Fruit fly (Drosophila melanogaster) whole organism, embryonic: ENCODE results near the gene CG14015.

Experiments
- CG10267 ChIP-seq: fragments of 200-800 bp; sonication (Bioruptor generic); optimal IDR thresholded peaks from 2 replicates; lab custom pipeline; 2018; ENCODE audit warnings: missing biosample characterization, mild to moderate bottlenecking, missing genetic modification characterization, moderate library complexity
- CG10321 ChIP-seq: fragments of 200-800 bp; sonication (Bioruptor generic); IDR thresholded peaks from 2 replicates; pipeline ENCODE4 v1.3.6; 2022; ENCODE audit warnings: missing biosample characterization, missing genetic modification characterization
- CG11504 ChIP-seq: fragments of 200-800 bp; sonication (Bioruptor generic); optimal IDR thresholded peaks from 3 replicates; lab custom pipeline; 2019; ENCODE audit warnings: missing biosample characterization, mild to moderate bottlenecking, missing genetic modification characterization, moderate library complexity
- CG12299 ChIP-seq: fragments of 200-800 bp; sonication (Bioruptor generic); optimal IDR thresholded peaks from 2 replicates; lab custom pipeline; 2018; ENCODE audit warnings: missing biosample characterization, mild to moderate bottlenecking, missing genetic modification characterization
- CG13775 ChIP-seq: fragments of 200-800 bp; sonication (Bioruptor generic); optimal IDR thresholded peaks from 3 replicates; lab custom pipeline; 2017; ENCODE audit warnings: missing biosample characterization, mild to moderate bottlenecking, missing genetic modification characterization
- CG14441 ChIP-seq: fragments of 200-800 bp; sonication (Bioruptor generic); IDR thresholded peaks from 2 replicates; pipeline ENCODE4 v1.3.6; 2022; ENCODE audit warnings: missing biosample characterization, missing genetic modification characterization
- CG14667 ChIP-seq: fragments of 200-800 bp; sonication (Bioruptor generic); IDR thresholded peaks from 2 replicates; pipeline ENCODE4 v1.3.6; 2022; ENCODE audit warnings: missing biosample characterization, missing genetic modification characterization
- CG1602 ChIP-seq: fragments of 200-800 bp; sonication (Bioruptor generic); optimal IDR thresholded peaks from 3 replicates; lab custom pipeline; 2016; ENCODE audit warnings: missing biosample characterization, missing genetic modification characterization
- CG18619 ChIP-seq: fragments of 200-800 bp; sonication (Bioruptor generic); optimal IDR thresholded peaks from 3 replicates; lab custom pipeline; 2017; ENCODE audit warnings: missing biosample characterization, mild to moderate bottlenecking, missing genetic modification characterization
- CG2199 ChIP-seq: fragments of 200-800 bp; sonication (Bioruptor generic); IDR thresholded peaks from 3 replicates; pipeline ENCODE4 v1.3.6; 2022; ENCODE audit warnings: missing biosample characterization, missing genetic modification characterization
- CG33213 ChIP-seq: fragments of 200-800 bp; sonication (Bioruptor generic); optimal IDR thresholded peaks from 3 replicates; lab custom pipeline; 2016; ENCODE audit warnings: missing biosample characterization, missing genetic modification characterization
- CG3407 ChIP-seq: fragments of 200-800 bp; sonication (Bioruptor generic); optimal IDR thresholded peaks from 2 replicates; lab custom pipeline; 2018; ENCODE audit warnings: missing biosample characterization, mild to moderate bottlenecking, missing genetic modification characterization
- CG5953 ChIP-seq: fragments of 200-800 bp; sonication (Bioruptor generic); IDR thresholded peaks from 2 replicates; pipeline ENCODE4 v1.3.6; 2022; ENCODE audit warnings: missing biosample characterization, missing genetic modification characterization
- CG7271 ChIP-seq: fragments of 200-800 bp; sonication (Bioruptor generic); optimal IDR thresholded peaks from 2 replicates; lab custom pipeline; 2018; ENCODE audit warnings: missing biosample characterization, mild to moderate bottlenecking, missing genetic modification characterization, moderate library complexity
- CG7357 ChIP-seq: fragments of 200-800 bp; sonication (Bioruptor generic); IDR thresholded peaks from 3 replicates; pipeline ENCODE4 v1.3.6; 2022; ENCODE audit warnings: missing biosample characterization, missing genetic modification characterization
- CG7928 ChIP-seq: fragments of 200-800 bp; sonication (Bioruptor generic); optimal IDR thresholded peaks from 2 replicates; lab custom pipeline; 2017; ENCODE audit warnings: missing biosample characterization, mild to moderate bottlenecking, missing genetic modification characterization
- CG7963 ChIP-seq: fragments of 200-800 bp; sonication (Bioruptor generic); IDR thresholded peaks from 3 replicates; pipeline ENCODE4 v1.3.6; 2022; ENCODE audit warnings: missing biosample characterization, missing genetic modification characterization; ENCODE audit not compliant: partially characterized antibody
- CHES-1-like ChIP-seq: fragments of 200-800 bp; sonication (Bioruptor generic); optimal IDR thresholded peaks from 2 replicates; lab custom pipeline; 2016; ENCODE audit warnings: missing biosample characterization, missing genetic modification characterization
- Deaf1 ChIP-seq: fragments of 200-800 bp; optimal IDR thresholded peaks from 3 replicates; lab custom pipeline; 2019; ENCODE audit warnings: missing biosample characterization, mild to moderate bottlenecking, missing genetic modification characterization, moderate library complexity
- Elba2 ChIP-seq: fragments of 200-800 bp; sonication (Bioruptor generic); optimal IDR thresholded peaks from 3 replicates; lab custom pipeline; 2016; ENCODE audit warnings: missing biosample characterization, missing genetic modification characterization
- Ets65A ChIP-seq: fragments of 200-800 bp; sonication (Bioruptor generic); peaks from one replicate; lab custom pipeline; 2016; ENCODE audit warnings: missing biosample characterization, missing genetic modification characterization
- Fer2 ChIP-seq: fragments of 200-800 bp; sonication (Bioruptor generic); optimal IDR thresholded peaks from 2 replicates; lab custom pipeline; 2018; ENCODE audit warnings: missing biosample characterization, mild to moderate bottlenecking, missing genetic modification characterization, moderate library complexity
- Gsc ChIP-seq: fragments of 200-800 bp; sonication (Bioruptor generic); IDR thresholded peaks from 2 replicates; pipeline ENCODE4 v1.3.6; 2022; ENCODE audit warnings: missing biosample characterization, missing genetic modification characterization
- Hr39 ChIP-seq: fragments of >200 bp; optimal IDR thresholded peaks from 2 replicates; lab custom pipeline; 2017
- Kr ChIP-seq: fragments of 200-800 bp; sonication (Bioruptor generic); optimal IDR thresholded peaks from 2 replicates; lab custom pipeline; 2017; ENCODE audit warnings: missing biosample characterization, mild to moderate bottlenecking, missing genetic modification characterization
- Med ChIP-seq: fragments of 200-800 bp; sonication (Bioruptor generic); peaks from one replicate; lab custom pipeline; 2016; ENCODE audit warnings: missing biosample characterization, missing genetic modification characterization, mild to moderate bottlenecking, inconsistent platforms, moderate library complexity
- Optix ChIP-seq: fragments of 200-800 bp; sonication (Bioruptor generic); IDR thresholded peaks from 3 replicates; pipeline ENCODE4 v1.3.6; 2022; ENCODE audit warnings: missing biosample characterization, missing genetic modification characterization
- Ptx1 ChIP-seq: fragments of 200-800 bp; sonication (Bioruptor generic); IDR thresholded peaks from 2 replicates; pipeline ENCODE4 v1.3.6; 2022; ENCODE audit warnings: missing biosample characterization, missing genetic modification characterization
- Ravus ChIP-seq: fragments of 200-800 bp; sonication (Bioruptor generic); IDR thresholded peaks from 2 replicates; pipeline ENCODE4 v1.3.6; 2022; ENCODE audit warnings: missing biosample characterization, missing genetic modification characterization
- aop ChIP-seq: fragments of 200-800 bp; sonication (Bioruptor generic); IDR thresholded peaks from 2 replicates; pipeline ENCODE4 v1.3.6; 2022; ENCODE audit warnings: missing biosample characterization, missing genetic modification characterization
- ara ChIP-seq: fragments of 200-800 bp; sonication (Bioruptor generic); IDR thresholded peaks from 2 replicates; pipeline ENCODE4 v1.3.6; 2022; ENCODE audit warnings: missing biosample characterization, missing genetic modification characterization
- br ChIP-seq: fragments of >200 bp; optimal IDR thresholded peaks from 2 replicates; lab custom pipeline; 2017
- dmrt11E ChIP-seq: fragments of 200-800 bp; sonication (Bioruptor generic); optimal IDR thresholded peaks from 3 replicates; lab custom pipeline; 2018; ENCODE audit warnings: missing biosample characterization, mild to moderate bottlenecking, missing genetic modification characterization, moderate library complexity
- ftz-f1 ChIP-seq: fragments of 200-800 bp; sonication (Bioruptor generic); optimal IDR thresholded peaks from 2 replicates; lab custom pipeline; 2016; ENCODE audit warnings: missing biosample characterization, missing genetic modification characterization
- her ChIP-seq: fragments of 200-800 bp; sonication (Bioruptor generic); optimal IDR thresholded peaks from 2 replicates; lab custom pipeline; 2016; ENCODE audit warnings: missing biosample characterization, missing genetic modification characterization
- kah ChIP-seq: fragments of 200-800 bp; sonication (Bioruptor generic); optimal IDR thresholded peaks from 2 replicates; lab custom pipeline; 2018; ENCODE audit warnings: missing biosample characterization, mild to moderate bottlenecking, missing genetic modification characterization
- ken ChIP-seq: fragments of 200-800 bp; sonication (Bioruptor generic); IDR thresholded peaks from 3 replicates; pipeline ENCODE4 v1.3.6; 2022; ENCODE audit warnings: missing biosample characterization, missing genetic modification characterization
- kni ChIP-seq: fragments of 200-800 bp; sonication (Bioruptor generic); optimal IDR thresholded peaks from 3 replicates; lab custom pipeline; 2017; ENCODE audit warnings: mild to moderate bottlenecking, missing biosample characterization, missing genetic modification reagents, missing genetic modification characterization
- knrl ChIP-seq: fragments of 200-800 bp; sonication (Bioruptor generic); IDR thresholded peaks from 3 replicates; pipeline ENCODE4 v1.3.6; 2022; ENCODE audit warnings: missing biosample characterization, missing genetic modification characterization; ENCODE audit not compliant: partially characterized antibody
- nom ChIP-seq: fragments of 200-800 bp; sonication (Bioruptor generic); optimal IDR thresholded peaks from 2 replicates; lab custom pipeline; 2017; ENCODE audit warnings: missing biosample characterization, missing genetic modification characterization, mild to moderate bottlenecking, moderate library complexity, missing genetic modification reagents
- pb ChIP-seq: fragments of 200-800 bp; sonication (Bioruptor generic); optimal IDR thresholded peaks from 3 replicates; lab custom pipeline; 2016; ENCODE audit warnings: missing biosample characterization, missing genetic modification characterization
- prd ChIP-seq, 3 experiments: fragments of >200 bp in 2 of 3; fragments of 200-800 bp in 1 of 3; sonication (Bioruptor generic) in 1 of 3; optimal IDR thresholded peaks in 2 of 3; IDR thresholded peaks in 1 of 3; 2 replicates in 2 of 3; 3 replicates in 1 of 3; pipeline versions ENCODE4 v1.3.6 to Lab custom; 2017 to 2022; ENCODE audit warnings: missing biosample characterization in 1 of 3, missing genetic modification characterization in 1 of 3
- sc ChIP-seq, 3 experiments: fragments of >200 bp in 2 of 3; fragments of 200-800 bp in 1 of 3; sonication (Bioruptor generic) in 1 of 3; optimal IDR thresholded peaks; 2 replicates in 2 of 3; 3 replicates in 1 of 3; lab custom pipeline; 2017; ENCODE audit warnings: mild to moderate bottlenecking in 1 of 3, missing biosample characterization in 1 of 3, missing genetic modification characterization in 1 of 3, missing genetic modification reagents in 1 of 3
- sqz ChIP-seq: fragments of 200-800 bp; sonication (Bioruptor generic); optimal IDR thresholded peaks from 3 replicates; lab custom pipeline; 2018; ENCODE audit warnings: missing biosample characterization, mild to moderate bottlenecking, missing genetic modification characterization
- sr ChIP-seq: fragments of 200-800 bp; sonication (Bioruptor generic); IDR thresholded peaks from 3 replicates; pipeline ENCODE4 v1.3.6; 2022; ENCODE audit warnings: missing biosample characterization, missing genetic modification characterization
- ttk ChIP-seq: fragments of 200-800 bp; sonication (Bioruptor generic); IDR thresholded peaks from 2 replicates; pipeline ENCODE4 v2.1.2; 2022; ENCODE audit warnings: missing biosample characterization, missing genetic modification characterization
- tup ChIP-seq: fragments of 200-800 bp; sonication (Bioruptor generic); optimal IDR thresholded peaks from 2 replicates; lab custom pipeline; 2016; ENCODE audit warnings: missing biosample characterization, mild to moderate bottlenecking, missing genetic modification characterization, moderate library complexity
- zen2 ChIP-seq: fragments of 200-800 bp; sonication (Bioruptor generic); IDR thresholded peaks from 3 replicates; pipeline ENCODE4 v1.3.6; 2022; ENCODE audit warnings: missing biosample characterization, missing genetic modification characterization; ENCODE audit not compliant: partially characterized antibody

CG14015 gene

DNA sequence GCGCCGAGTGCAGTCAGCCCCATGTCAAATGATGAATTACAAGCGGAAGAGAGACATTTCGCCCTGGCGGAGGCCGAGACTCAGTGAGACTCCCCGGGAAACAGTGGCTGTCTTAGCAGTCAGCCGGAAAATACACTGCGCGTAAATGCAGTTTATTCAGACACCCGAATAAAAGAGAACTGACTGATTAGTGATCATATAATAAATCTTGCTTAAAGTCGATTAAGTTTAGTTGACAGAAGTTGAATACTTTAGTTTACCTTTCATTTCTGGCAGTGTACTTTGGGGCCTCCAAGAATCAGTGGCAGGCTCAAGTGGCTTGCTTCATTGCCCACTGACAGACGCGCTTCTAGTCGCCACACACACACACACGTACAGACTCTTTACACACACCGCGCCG is 47.8 kb downstream of the CG14015 start (continued):
- peak; percentile 66 for TF ChIP-seq Med
- TF ChIP-seq prd (optimal IDR thresholded peaks at IDR 0.05; lab: Kevin White, UChicago): no peak
- peak; percentile 62; the same call in 2 of the 3 replicates for TF ChIP-seq prd (GFP tag; IDR thresholded peaks at IDR 0.05; lab: Robert Waterston, UW)

DNA sequence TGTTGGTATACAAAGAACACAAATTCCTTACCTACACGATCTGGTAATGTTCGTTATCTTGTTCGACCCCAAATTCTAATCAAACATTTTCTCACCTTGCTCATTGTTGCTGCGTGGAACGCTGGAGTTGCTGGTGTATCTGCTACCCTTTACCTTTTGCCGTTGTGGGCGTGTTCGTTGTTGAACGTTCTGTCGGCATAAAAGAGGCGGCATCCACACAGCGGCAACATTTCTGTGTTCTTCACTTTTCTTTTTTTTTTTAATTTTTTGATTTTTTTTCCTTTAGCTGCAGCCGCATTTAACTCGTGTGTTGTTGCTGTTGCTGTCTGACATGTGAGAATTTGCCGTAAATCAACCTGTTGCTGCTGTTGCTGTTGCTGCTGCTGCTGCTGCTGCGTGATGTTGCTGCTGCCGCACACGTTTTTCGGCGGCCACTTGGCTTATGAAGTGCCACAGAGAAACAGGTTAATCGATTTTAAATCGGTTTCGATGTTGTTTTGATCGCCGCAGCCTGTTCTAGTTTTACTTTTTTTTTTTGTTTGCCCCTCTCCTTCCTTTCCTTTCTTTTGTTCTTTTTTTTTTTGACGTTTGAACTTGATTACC is 49.1 kb downstream of the CG14015 start:
- TF ChIP-seq CG2199 (peak; percentile 73; the same call in 2 of the 3 replicates), CG13775 (GFP tag; lab: Kevin White, UChicago) (no peak), zen2 (no peak), Kr (GFP tag; lab: Kevin White, UChicago) (no peak), CG7271 (tag; lab: Kevin White, UChicago) (no peak), Fer2 (tag; lab: Kevin White, UChicago) (no peak), Ptx1 (GFP tag; lab: Robert Waterston, UW) (0 out of 2 replicates have a peak, but pooled peaks have one; percentile 24), tup (GFP tag; lab: Kevin White, UChicago) (no peak), sc (optimal IDR thresholded peaks at IDR 0.05; lab: Kevin White, UChicago) (no peak), sc (GFP tag; optimal IDR thresholded peaks at IDR 0.05; lab: Kevin White, UChicago) (no peak), CG12299 (tag; lab: Kevin White, UChicago) (no peak), CG7963 (GFP tag; lab: Robert Waterston, UW) (peak; percentile 21; the same call in 1 of the 3 replicates), ftz-f1 (GFP tag; lab: Kevin White, UChicago) (no peak), CG7928 (no peak), CG7357 (GFP tag; lab: Robert Waterston, UW) (no peak), CHES-1-like (no peak), Deaf1 (tag; lab: Kevin White, UChicago) (no peak), br (no peak), sr (GFP tag; lab: Robert Waterston, UW) (no peak), CG10321 (no peak), Hr39 (lab: Kevin White, UChicago) (peak; percentile 40), ken (GFP tag; lab: Robert Waterston, UW) (no peak), CG11504 (peak; percentile 8), CG33213 (GFP tag; lab: Kevin White, UChicago) (no peak), sqz (peak; percentile 60), Optix (no peak), CG3407 (GFP tag; lab: Kevin White, UChicago) (no peak), CG1602 (GFP tag; lab: Kevin White, UChicago) (no peak), Ets65A (no peak), pb (no peak), ara (GFP tag; lab: Robert Waterston, UW) (peak; percentile 46; the same call in 1 of the 2 replicates), Ravus (no peak), aop (no peak), dmrt11E (tag; lab: Kevin White, UChicago) (no peak), nom (GFP tag; lab: Kevin White, UChicago) (peak; percentile 67), CG14667 (no peak), kah (GFP tag; lab: Kevin White, UChicago) (peak; percentile 74), ttk (GFP tag; lab: Robert Waterston, UW) (0 out of 2 replicates have a peak, but pooled peaks have one; percentile 29), CG14441 (peak; percentile 33; the same call in 1 of the 2 replicates), CG5953 (GFP tag; lab: Robert Waterston, UW) (no peak), her (no peak), CG10267 (no peak), Elba2 (GFP tag; lab: Kevin White, UChicago) (no peak), kni (peak; percentile 25), knrl (GFP tag; lab: Robert Waterston, UW) (no peak), CG18619 (GFP tag; lab: Kevin White, UChicago) (no peak), Gsc (GFP tag; lab: Robert Waterston, UW) (0 out of 2 replicates have a peak, but pooled peaks have one; percentile 26)
